Fruit fly (Drosophila melanogaster): Measurements from ENCODE around the gene CG9921.
A peak's percentile ranks its signal among the peaks of the same experiment; 100 is the strongest.

Gene CG9921

dm6 chrX:16286083-16286666, 47.2 kb downstream of the CG9921 start, which contains the start of gene UQCR-14 (continued):
- TF ChIP-seq otp (GFP tag; IDR thresholded peaks at IDR 0.05), result no peak
- no peak for TF ChIP-seq gt (GFP tag; IDR thresholded peaks at IDR 0.05)
- TF ChIP-seq shn (GFP tag; optimal IDR thresholded peaks at IDR 0.05), result no peak
- TF ChIP-seq CG3163 (GFP tag; optimal IDR thresholded peaks at IDR 0.05), result peak; percentile 2
- TF ChIP-seq Oli (tag; optimal IDR thresholded peaks at IDR 0.05), result no peak
- TF ChIP-seq CG34224 (GFP tag; IDR thresholded peaks at IDR 0.05; ENCODE audit: partially characterized antibody), result peak; percentile 99
- TF ChIP-seq lilli (GFP tag; optimal IDR thresholded peaks at IDR 0.05), result peak; percentile 52
- no peak for TF ChIP-seq Hey (tag; optimal IDR thresholded peaks at IDR 0.05)
- no peak for TF ChIP-seq kay (GFP tag; optimal IDR thresholded peaks at IDR 0.05)

dm6 chrX:16285186-16285585, 48.2 kb downstream of the CG9921 start:
- TF ChIP-seq Drgx (GFP tag; IDR thresholded peaks at IDR 0.05) (0 out of 2 replicates have a peak, but pooled peaks have one; percentile 11), CG17359 (tag; optimal IDR thresholded peaks at IDR 0.05) (peak; percentile 20), lab (GFP tag; optimal IDR thresholded peaks at IDR 0.05) (peak; percentile 48), CG2120 (GFP tag; optimal IDR thresholded peaks at IDR 0.05) (peak; percentile 39), CG17385 (GFP tag; optimal IDR thresholded peaks at IDR 0.05) (peak; percentile 29), Ssrp (tag; optimal IDR thresholded peaks at IDR 0.05) (peak; percentile 13), CG4820 (GFP tag; optimal IDR thresholded peaks at IDR 0.05) (no peak), CG16813 (GFP tag; IDR thresholded peaks at IDR 0.05; ENCODE audit: partially characterized antibody) (no peak), az2 (GFP tag; optimal IDR thresholded peaks at IDR 0.05) (peak; percentile 10), BEAF-32 (GFP tag; optimal IDR thresholded peaks at IDR 0.05) (no peak), CG10267 (tag; optimal IDR thresholded peaks at IDR 0.05) (peak; percentile 14), CG9727 (GFP tag; optimal IDR thresholded peaks at IDR 0.05) (peak; percentile 19), CG12391 (tag; optimal IDR thresholded peaks at IDR 0.05) (peak; percentile 42), sug (tag; optimal IDR thresholded peaks at IDR 0.05) (peak; percentile 4), Xbp1 (GFP tag; optimal IDR thresholded peaks at IDR 0.05) (peak; percentile 17), CG13624 (GFP tag; optimal IDR thresholded peaks at IDR 0.05) (no peak), CG11504 (tag; optimal IDR thresholded peaks at IDR 0.05) (peak; percentile 51), esg (GFP tag; conservative IDR thresholded peaks at IDR 0.05) (0 out of 2 replicates have a peak, but pooled peaks have one; percentile 9), tgo (GFP tag; IDR thresholded peaks at IDR 0.05) (peak; percentile 25; the same call in 2 of the 3 replicates), dmrt11E (tag; optimal IDR thresholded peaks at IDR 0.05) (peak; percentile 8), gem (tag; optimal IDR thresholded peaks at IDR 0.05) (peak; percentile 65), CG12104 (GFP tag; optimal IDR thresholded peaks at IDR 0.05) (peak; percentile 6), Sox100B (GFP tag; optimal IDR thresholded peaks at IDR 0.05) (peak; percentile 1), Blimp-1 (GFP tag; optimal IDR thresholded peaks at IDR 0.05) (peak; percentile 18), CG1603 (tag; optimal IDR thresholded peaks at IDR 0.05) (no peak), Hmr (GFP tag; optimal IDR thresholded peaks at IDR 0.05) (peak; percentile 40), ems (GFP tag; optimal IDR thresholded peaks at IDR 0.05) (peak; percentile 2), Trl (optimal IDR thresholded peaks at IDR 0.05) (no peak), Trl (GFP tag; optimal IDR thresholded peaks at IDR 0.05) (no peak), CG2875 (GFP tag; optimal IDR thresholded peaks at IDR 0.05) (no peak), CG18262 (tag; optimal IDR thresholded peaks at IDR 0.05) (peak; percentile 36), Hsf (GFP tag; optimal IDR thresholded peaks at IDR 0.05) (peak; percentile 16), pan (optimal IDR thresholded peaks at IDR 0.05) (no peak), pan (GFP tag; optimal IDR thresholded peaks at IDR 0.05 in 1 of 2, IDR thresholded peaks at IDR 0.05 in 1 of 2) (peak in 1 of 2 experiments; percentile 19), gcm (GFP tag; optimal IDR thresholded peaks at IDR 0.05) (peak; percentile 4), hkb (optimal IDR thresholded peaks at IDR 0.05) (no peak), hkb (GFP tag; IDR thresholded peaks at IDR 0.05) (0 out of 2 replicates have a peak, but pooled peaks have one; percentile 28), CG30403 (GFP tag; optimal IDR thresholded peaks at IDR 0.05) (peak; percentile 28), CG10979 (tag; optimal IDR thresholded peaks at IDR 0.05) (peak; percentile 21), CG2678 (tag; optimal IDR thresholded peaks at IDR 0.05) (peak; percentile 58)
